Fruit fly (Drosophila melanogaster): ENCODE data around the gene CG42245.
A peak's percentile ranks its signal among the peaks of the same experiment; 100 is the strongest.

Gene CG42245

dm6 chr3L:2647523-2648378 is 16.2 kb downstream of the CG42245 start, which contains the start of gene CG1246:
TSS of gene CG1246 (plus strand) at chr3L:2648048.
- no peak for TF ChIP-seq fd64A (GFP tag; optimal IDR thresholded peaks at IDR 0.05)
- TF ChIP-seq vvl (GFP tag; IDR thresholded peaks at IDR 0.05) = no peak
- TF ChIP-seq CG4617 (GFP tag; optimal IDR thresholded peaks at IDR 0.05; ENCODE audit: borderline replicate concordance) = no peak
- no peak for TF ChIP-seq lmd (GFP tag; IDR thresholded peaks at IDR 0.05)
- no peak for TF ChIP-seq maf-S (GFP tag; optimal IDR thresholded peaks at IDR 0.05)
- peak; percentile 61 for TF ChIP-seq sd (tag; optimal IDR thresholded peaks at IDR 0.05)
- no peak for TF ChIP-seq slou (GFP tag; optimal IDR thresholded peaks at IDR 0.05)
- peak; percentile 66 for TF ChIP-seq grn (GFP tag; optimal IDR thresholded peaks at IDR 0.05)
- peak in 1 of 2 experiments; percentile 96 for TF ChIP-seq Hr78 (GFP tag; optimal IDR thresholded peaks at IDR 0.05)
- no peak for TF ChIP-seq CG16779 (GFP tag; IDR thresholded peaks at IDR 0.05)
- no peak for TF ChIP-seq row (GFP tag; IDR thresholded peaks at IDR 0.05)
- no peak for TF ChIP-seq Abd-B (GFP tag; optimal IDR thresholded peaks at IDR 0.05)
- TF ChIP-seq az2 (GFP tag; optimal IDR thresholded peaks at IDR 0.05) = no peak
- no peak for TF ChIP-seq schlank (tag; optimal IDR thresholded peaks at IDR 0.05)
- no peak for TF ChIP-seq ato (GFP tag; IDR thresholded peaks at IDR 0.05; ENCODE audit: partially characterized antibody)
- no peak for TF ChIP-seq nmo (GFP tag; optimal IDR thresholded peaks at IDR 0.05)
- TF ChIP-seq pzg (GFP tag; optimal IDR thresholded peaks at IDR 0.05) = no peak
- TF ChIP-seq ATbp (GFP tag; optimal IDR thresholded peaks at IDR 0.05) = peak; percentile 51
- TF ChIP-seq CG7987 (GFP tag; optimal IDR thresholded peaks at IDR 0.05) = no peak
- TF ChIP-seq CG4328 (GFP tag; optimal IDR thresholded peaks at IDR 0.05) = peak; percentile 40
- TF ChIP-seq CG8478 (optimal IDR thresholded peaks at IDR 0.05) = no peak
- no peak for TF ChIP-seq pho (GFP tag; optimal IDR thresholded peaks at IDR 0.05)
- no peak for TF ChIP-seq B-H1 (GFP tag; IDR thresholded peaks at IDR 0.05)
- TF ChIP-seq Atf6 (GFP tag; IDR thresholded peaks at IDR 0.05) = no peak
- TF ChIP-seq CG10543 (GFP tag; optimal IDR thresholded peaks at IDR 0.05) = peak; percentile 50
- TF ChIP-seq CG33213 (GFP tag; optimal IDR thresholded peaks at IDR 0.05) = no peak
- no peak for TF ChIP-seq lilli (GFP tag; optimal IDR thresholded peaks at IDR 0.05)
- no peak for TF ChIP-seq CG9797 (GFP tag; optimal IDR thresholded peaks at IDR 0.05)
- TF ChIP-seq pum (GFP tag; optimal IDR thresholded peaks at IDR 0.05) = no peak
- TF ChIP-seq exex (tag; optimal IDR thresholded peaks at IDR 0.05) = peak; percentile 79
- peak; percentile 9 for TF ChIP-seq CG3281 (GFP tag; optimal IDR thresholded peaks at IDR 0.05)
- no peak for TF ChIP-seq esg (GFP tag; conservative IDR thresholded peaks at IDR 0.05)
- peak; percentile 29 for TF ChIP-seq caup (GFP tag; optimal IDR thresholded peaks at IDR 0.05; ENCODE audit: severe bottlenecking)
- TF ChIP-seq Dek (tag; optimal IDR thresholded peaks at IDR 0.05) = no peak
- TF ChIP-seq ase (GFP tag; IDR thresholded peaks at IDR 0.05) = no peak
- TF ChIP-seq cas (GFP tag; IDR thresholded peaks at IDR 0.05) = no peak
- TF ChIP-seq cwo (GFP tag; optimal IDR thresholded peaks at IDR 0.05) = peak; percentile 13
- TF ChIP-seq Atf-2 (GFP tag; optimal IDR thresholded peaks at IDR 0.05) = no peak
- TF ChIP-seq CG10267 (tag; optimal IDR thresholded peaks at IDR 0.05) = no peak
- no peak for TF ChIP-seq Mes4 (GFP tag; optimal IDR thresholded peaks at IDR 0.05)
- TF ChIP-seq Dad (GFP tag; optimal IDR thresholded peaks at IDR 0.05) = no peak
- peak in 1 of 2 experiments; percentile 96 for TF ChIP-seq Pdp1 (GFP tag; optimal IDR thresholded peaks at IDR 0.05)
- no peak for TF ChIP-seq Six4 (GFP tag; optimal IDR thresholded peaks at IDR 0.05)
- TF ChIP-seq CG8944 (GFP tag; optimal IDR thresholded peaks at IDR 0.05) = no peak
- no peak for TF ChIP-seq disco-r (GFP tag; optimal IDR thresholded peaks at IDR 0.05)
- TF ChIP-seq CG12071 (GFP tag; optimal IDR thresholded peaks at IDR 0.05) = peak; percentile 6
- no peak for TF ChIP-seq Aef1 (GFP tag; IDR thresholded peaks at IDR 0.05)
- 0 out of 2 replicates have a peak, but pooled peaks have one; percentile 44 for TF ChIP-seq GATAe (GFP tag; conservative IDR thresholded peaks at IDR 0.05)
- TF ChIP-seq p53 (GFP tag; optimal IDR thresholded peaks at IDR 0.05) = no peak
